Worm (Caenorhabditis elegans): ENCODE results near the gene ascc-1.

- no peak for TF ChIP-seq daf-16 (GFP tag; optimal IDR thresholded peaks at IDR 0.05)
- no peak for TF ChIP-seq daf-16 (tag; optimal IDR thresholded peaks at IDR 0.05)
- no peak for TF ChIP-seq nhr-28 (tag; optimal IDR thresholded peaks at IDR 0.05)
- no peak for TF ChIP-seq nhr-25 (tag; optimal IDR thresholded peaks at IDR 0.05; ENCODE audit: borderline replicate concordance, insufficient read depth)
- no peak for TF ChIP-seq vab-7 (GFP tag; IDR thresholded peaks at IDR 0.05)
- TF ChIP-seq nhr-77 (tag; optimal IDR thresholded peaks at IDR 0.05) = no peak
- no peak for TF ChIP-seq nhr-11 (tag; optimal IDR thresholded peaks at IDR 0.05)
Measured at ce11 chrII:29578-29977, 27.9 kb upstream of the ascc-1 start.

Data from whole organism, L4 larva.